Fruit fly (Drosophila melanogaster): Measurements from ENCODE around the gene CG11586.

CG11586 gene

DNA sequence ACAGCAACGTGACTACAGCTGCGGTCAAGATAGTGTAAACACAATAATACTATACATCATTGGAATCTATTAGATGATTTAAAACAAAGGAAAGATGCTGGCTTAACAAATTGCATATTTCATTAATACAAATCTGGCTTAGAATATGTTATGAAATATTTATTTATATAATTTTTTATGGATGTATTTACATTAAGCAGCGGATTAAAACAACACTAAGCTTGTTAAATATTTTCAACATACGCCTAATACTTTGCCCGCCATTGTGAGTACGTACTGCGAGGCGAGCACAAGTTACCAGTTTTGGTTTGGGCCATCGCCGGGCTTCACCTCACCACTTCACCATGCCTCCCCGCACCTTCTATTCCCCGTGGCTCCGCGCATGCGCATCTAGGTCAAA lies 7.7 kb upstream of the CG11586 start (continued):
- TF ChIP-seq CG11247 (GFP tag; IDR thresholded peaks at IDR 0.05) (no peak), CG9817 (tag; optimal IDR thresholded peaks at IDR 0.05) (peak; percentile 45), zen2 (GFP tag; IDR thresholded peaks at IDR 0.05; ENCODE audit: partially characterized antibody) (no peak), CG16813 (GFP tag; IDR thresholded peaks at IDR 0.05; ENCODE audit: partially characterized antibody) (no peak), hth (optimal IDR thresholded peaks at IDR 0.05) (no peak), CG17186 (GFP tag; optimal IDR thresholded peaks at IDR 0.05) (no peak), unpg (GFP tag; optimal IDR thresholded peaks at IDR 0.05) (peak; percentile 81), CG31388 (GFP tag; optimal IDR thresholded peaks at IDR 0.05) (no peak), CG15696 (tag; optimal IDR thresholded peaks at IDR 0.05) (peak; percentile 38), Tbp (GFP tag; optimal IDR thresholded peaks at IDR 0.05) (no peak), ranshi (GFP tag; IDR thresholded peaks at IDR 0.05) (peak; percentile 51; the same call in 1 of the 2 replicates), Bteb2 (GFP tag; optimal IDR thresholded peaks at IDR 0.05) (no peak), gce (GFP tag; IDR thresholded peaks at IDR 0.05) (peak; percentile 61; the same call in 1 of the 3 replicates), gcm2 (GFP tag; optimal IDR thresholded peaks at IDR 0.05) (no peak), sr (GFP tag; IDR thresholded peaks at IDR 0.05) (no peak), Scr (GFP tag; IDR thresholded peaks at IDR 0.05; ENCODE audit: partially characterized antibody) (no peak), odd (GFP tag; optimal IDR thresholded peaks at IDR 0.05) (peak; percentile 72), ham (GFP tag; IDR thresholded peaks at IDR 0.05) (no peak), pnt (GFP tag; optimal IDR thresholded peaks at IDR 0.05) (no peak), chn (GFP tag; optimal IDR thresholded peaks at IDR 0.05) (no peak), Nf-YC (tag; optimal IDR thresholded peaks at IDR 0.05) (peak; percentile 68), Myb (GFP tag; optimal IDR thresholded peaks at IDR 0.05) (no peak), Dll (GFP tag; IDR thresholded peaks at IDR 0.05; ENCODE audit: partially characterized antibody) (no peak), Eip74EF (GFP tag; optimal IDR thresholded peaks at IDR 0.05) (peak in 1 of 2 experiments; percentile 69), jumu (GFP tag; optimal IDR thresholded peaks at IDR 0.05) (no peak), CHES-1-like (GFP tag; optimal IDR thresholded peaks at IDR 0.05) (no peak), CG9932 (GFP tag; IDR thresholded peaks at IDR 0.05) (no peak; the same call in 1 of the 2 replicates), NK7.1 (GFP tag; optimal IDR thresholded peaks at IDR 0.05) (no peak), chif (GFP tag; optimal IDR thresholded peaks at IDR 0.05) (no peak), lab (GFP tag; optimal IDR thresholded peaks at IDR 0.05) (peak; percentile 77), CG11695 (GFP tag; IDR thresholded peaks at IDR 0.05) (peak; percentile 78), ara (GFP tag; IDR thresholded peaks at IDR 0.05) (peak; percentile 75), stwl (tag; optimal IDR thresholded peaks at IDR 0.05) (no peak), CG9876 (GFP tag; optimal IDR thresholded peaks at IDR 0.05) (no peak), Deaf1 (tag; optimal IDR thresholded peaks at IDR 0.05) (no peak), tgo (GFP tag; IDR thresholded peaks at IDR 0.05) (peak; percentile 79), scrt (GFP tag; optimal IDR thresholded peaks at IDR 0.05) (peak; percentile 58), Hr78 (GFP tag; optimal IDR thresholded peaks at IDR 0.05) (peak in 1 of 2 experiments; percentile 45), CG4854 (GFP tag; optimal IDR thresholded peaks at IDR 0.05) (no peak), lbe (GFP tag; optimal IDR thresholded peaks at IDR 0.05) (peak; percentile 75), chm (GFP tag; IDR thresholded peaks at IDR 0.05) (no peak), kah (GFP tag; optimal IDR thresholded peaks at IDR 0.05) (peak; percentile 56), exex (tag; optimal IDR thresholded peaks at IDR 0.05) (peak; percentile 1), Sox102F (GFP tag; optimal IDR thresholded peaks at IDR 0.05) (no peak), aop (GFP tag; IDR thresholded peaks at IDR 0.05) (no peak), en (GFP tag; optimal IDR thresholded peaks at IDR 0.05) (no peak), CG1647 (GFP tag; optimal IDR thresholded peaks at IDR 0.05) (no peak), dimm (GFP tag; IDR thresholded peaks at IDR 0.05) (no peak), cato (GFP tag; optimal IDR thresholded peaks at IDR 0.05; ENCODE audit: borderline replicate concordance) (no peak), HmgZ (tag; optimal IDR thresholded peaks at IDR 0.05) (peak; percentile 44), CG13287 (GFP tag; IDR thresholded peaks at IDR 0.05; ENCODE audit: partially characterized antibody) (no peak)

All from whole organism, embryonic.